Worm (Caenorhabditis elegans) whole organism, young adult: ENCODE results near the gene frm-3.

Experiments
- F33H1.4 ChIP-seq: fragments of 200-800 bp; sonication (Bioruptor generic); IDR thresholded peaks from 2 replicates; pipeline ENCODE4 v1.3.6; 2022; ENCODE audit warnings: missing genetic modification reagents, missing genetic modification characterization, missing compliant biosample characterization
- ztf-26 ChIP-seq: sonication (generic microtip); optimal IDR thresholded peaks from 2 replicates; lab custom pipeline; 2017; ENCODE audit warnings: missing genetic modification characterization, missing compliant biosample characterization

DNA sequence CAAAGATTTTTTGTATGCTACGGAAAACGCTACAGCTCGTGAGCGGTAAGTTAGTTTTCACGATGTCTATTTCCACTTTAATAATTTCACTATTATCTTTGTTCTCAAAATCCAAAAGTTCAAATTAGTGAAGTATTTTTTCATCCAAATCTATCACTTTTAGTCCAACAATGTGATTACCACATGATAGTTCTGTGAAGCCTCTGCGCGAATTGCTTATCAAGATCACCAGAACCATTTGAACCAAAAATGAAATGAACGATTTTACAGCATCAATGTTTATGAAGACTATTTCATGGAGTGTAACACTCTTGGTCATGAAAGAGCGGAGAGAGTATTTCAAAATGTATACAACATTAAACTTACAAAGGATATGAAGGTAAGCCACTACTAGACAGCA lies 37.9 kb upstream of the frm-3 start:
- TF ChIP-seq ztf-26: no peak
- no peak for TF ChIP-seq F33H1.4 (GFP tag; lab: Robert Waterston, UW)
